Fruit fly (Drosophila melanogaster): Measurements from ENCODE around the gene Hpd.

- TF ChIP-seq CG32006 (GFP tag; optimal IDR thresholded peaks at IDR 0.05) (no peak), cyc (GFP tag; optimal IDR thresholded peaks at IDR 0.05) (no peak), ss (GFP tag; optimal IDR thresholded peaks at IDR 0.05) (no peak), Ets21C (GFP tag; optimal IDR thresholded peaks at IDR 0.05) (no peak), CG10631 (GFP tag; optimal IDR thresholded peaks at IDR 0.05) (no peak), CG1621 (tag; optimal IDR thresholded peaks at IDR 0.05) (no peak), Lpt (GFP tag; optimal IDR thresholded peaks at IDR 0.05) (no peak)
Measured at dm6 chr3L:20467433-20467832, 27.8 kb upstream of the Hpd start.

All from whole organism, prepupa.